Worm (Caenorhabditis elegans) whole organism, L4 larva: ENCODE results near the gene F10C1.3.

ENCODE experiments used
- F44E2.7 ChIP-seq: fragments of 200-800 bp; sonication (Bioruptor generic); IDR thresholded peaks from 2 replicates; pipeline ENCODE4 v2.1.2; 2022; ENCODE audit warnings: missing genetic modification characterization, missing compliant biosample characterization
- T20F7.1 ChIP-seq: fragments of 200-800 bp; sonication (Bioruptor generic); optimal IDR thresholded peaks from 2 replicates; lab custom pipeline; 2018; ENCODE audit warnings: mild to moderate bottlenecking, missing genetic modification characterization, missing compliant biosample characterization
- T26A8.4 ChIP-seq: fragments of 200-800 bp; sonication (Bioruptor generic); IDR thresholded peaks from 2 replicates; pipeline ENCODE4 v1.3.6; 2022; ENCODE audit warnings: missing genetic modification characterization, missing compliant biosample characterization
- Y105C5A.15 ChIP-seq: fragments of 200-800 bp; sonication (Bioruptor generic); IDR thresholded peaks from 2 replicates; pipeline ENCODE4 v1.3.6; 2022; ENCODE audit warnings: missing genetic modification characterization, missing compliant biosample characterization
- ZK337.2 ChIP-seq: fragments of 200-800 bp; sonication (Bioruptor generic); IDR thresholded peaks from 2 replicates; pipeline ENCODE4 v1.3.6; 2022; ENCODE audit warnings: missing genetic modification reagents, missing genetic modification characterization, missing compliant biosample characterization
- arid-1 ChIP-seq: fragments of 200-800 bp; sonication (Bioruptor generic); conservative IDR thresholded peaks from 2 replicates; pipeline ENCODE4 v1.3.6; 2022; ENCODE audit warnings: missing genetic modification reagents, missing genetic modification characterization, missing compliant biosample characterization
- ceh-20 ChIP-seq: fragments of 200-800 bp; sonication (Bioruptor generic); IDR thresholded peaks from 2 replicates; pipeline ENCODE4 v1.3.6; 2022; ENCODE audit warnings: missing genetic modification reagents, missing genetic modification characterization, missing compliant biosample characterization
- ceh-62 ChIP-seq: sonication (generic microtip); optimal IDR thresholded peaks from 2 replicates; lab custom pipeline; 2017; ENCODE audit warnings: missing biosample characterization, missing genetic modification characterization
- ceh-82 ChIP-seq: sonication (generic microtip); optimal IDR thresholded peaks from 2 replicates; lab custom pipeline; 2017; ENCODE audit warnings: missing biosample characterization, missing genetic modification characterization
- cey-2 ChIP-seq: sonication (generic microtip); optimal IDR thresholded peaks from 3 replicates; lab custom pipeline; 2017; ENCODE audit warnings: missing genetic modification characterization, mild to moderate bottlenecking, missing compliant biosample characterization, antibody characterized with exemption, borderline replicate concordance; ENCODE audit not compliant: insufficient read depth
- daf-16 ChIP-seq, 3 experiments: sonication (generic microtip); optimal IDR thresholded peaks; 2 replicates each; lab custom pipeline; 2016 to 2017; ENCODE audit warnings: missing genetic modification characterization in 3 of 3, missing genetic modification reagents in 3 of 3, mild to moderate bottlenecking in 2 of 3, missing compliant biosample characterization in 2 of 3, missing biosample characterization in 1 of 3, moderate library complexity in 1 of 3
- fkh-10 ChIP-seq: fragments of 150-350 bp; optimal IDR thresholded peaks from 2 replicates; lab custom pipeline; 2014; ENCODE audit warnings: missing biosample characterization, missing genetic modification reagents, missing genetic modification characterization
- fos-1 ChIP-seq: fragments of 150-350 bp; optimal IDR thresholded peaks from 2 replicates; lab custom pipeline; 2014; ENCODE audit warnings: missing biosample characterization, missing genetic modification characterization
- hif-1 ChIP-seq, 2 experiments: sonication (generic microtip); optimal IDR thresholded peaks; 2 replicates each; lab custom pipeline; 2016 to 2017; ENCODE audit warnings: missing compliant biosample characterization in 2 of 2, missing genetic modification characterization in 2 of 2, missing genetic modification reagents in 2 of 2, missing genotype in 2 of 2, mild to moderate bottlenecking in 1 of 2
- hlh-30 ChIP-seq: sonication (generic microtip); optimal IDR thresholded peaks from 2 replicates; lab custom pipeline; 2017; ENCODE audit warnings: antibody characterized with exemption, mild to moderate bottlenecking, missing genetic modification characterization, missing compliant biosample characterization; ENCODE audit not compliant: insufficient read depth
- hmg-1.1 ChIP-seq: fragments of 200-800 bp; sonication (Bioruptor generic); IDR thresholded peaks from 2 replicates; pipeline ENCODE4 v1.3.6; 2022; ENCODE audit warnings: missing genetic modification reagents, missing genetic modification characterization, missing compliant biosample characterization
- jun-1 ChIP-seq: fragments of 150-350 bp; optimal IDR thresholded peaks from 2 replicates; lab custom pipeline; 2014; ENCODE audit warnings: missing biosample characterization, missing genetic modification reagents, missing genetic modification characterization
- lin-39 ChIP-seq: fragments of 150-350 bp; optimal IDR thresholded peaks from 2 replicates; lab custom pipeline; 2014; ENCODE audit warnings: missing biosample characterization, missing genetic modification reagents, missing genetic modification characterization
- lir-3 ChIP-seq: sonication (generic microtip); optimal IDR thresholded peaks from 2 replicates; lab custom pipeline; 2016; ENCODE audit warnings: mild to moderate bottlenecking, missing genetic modification characterization, missing compliant biosample characterization
- madf-5 ChIP-seq, 2 experiments: fragments of 200-800 bp; sonication (Bioruptor generic); IDR thresholded peaks; 2 replicates each; pipeline ENCODE4 v1.3.6; 2022; ENCODE audit warnings: missing compliant biosample characterization in 2 of 2, missing genetic modification characterization in 2 of 2
- madf-9 ChIP-seq: fragments of 200-800 bp; sonication (Bioruptor generic); conservative IDR thresholded peaks from 2 replicates; pipeline ENCODE4 v1.3.6; 2022; ENCODE audit warnings: missing genetic modification reagents, missing genetic modification characterization, missing compliant biosample characterization
- mdl-1 ChIP-seq, 2 experiments: fragments of 150-350 bp in 1 of 2; sonication (generic microtip) in 1 of 2; optimal IDR thresholded peaks; 2 replicates each; lab custom pipeline; 2014 to 2017; ENCODE audit warnings: missing biosample characterization in 2 of 2, missing genetic modification characterization in 2 of 2
- mdt-29 ChIP-seq: fragments of 200-800 bp; sonication (Bioruptor generic); IDR thresholded peaks from 2 replicates; pipeline ENCODE4 v1.3.6; 2022; ENCODE audit warnings: missing genetic modification reagents, missing genetic modification characterization, missing compliant biosample characterization
- mep-1 ChIP-seq: fragments of 150-350 bp; sonication (generic microtip); optimal IDR thresholded peaks from 3 replicates; lab custom pipeline; 2014; ENCODE audit warnings: missing biosample characterization, missing genetic modification characterization
- mes-2 ChIP-seq: sonication (generic microtip); optimal IDR thresholded peaks from 2 replicates; lab custom pipeline; 2016; ENCODE audit warnings: missing genotype, mild to moderate bottlenecking, missing genetic modification characterization, missing compliant biosample characterization; ENCODE audit not compliant: poor library complexity, severe bottlenecking
- mxl-2 ChIP-seq: fragments of 200-800 bp; sonication (Bioruptor generic); conservative IDR thresholded peaks from 2 replicates; pipeline ENCODE4 v1.3.6; 2022; ENCODE audit warnings: missing genetic modification reagents, missing genetic modification characterization, missing compliant biosample characterization
- nhr-11 ChIP-seq: fragments of 150-350 bp; optimal IDR thresholded peaks from 2 replicates; lab custom pipeline; 2014; ENCODE audit warnings: missing biosample characterization, missing genetic modification characterization
- nhr-28 ChIP-seq: fragments of 150-350 bp; optimal IDR thresholded peaks from 2 replicates; lab custom pipeline; 2014; ENCODE audit warnings: missing biosample characterization, missing genetic modification characterization
- nhr-41 ChIP-seq: fragments of 200-800 bp; sonication (Bioruptor generic); IDR thresholded peaks from 2 replicates; pipeline ENCODE4 v1.3.6; 2022; ENCODE audit warnings: missing genetic modification reagents, missing genetic modification characterization, missing compliant biosample characterization
- nhr-77 ChIP-seq: fragments of 150-350 bp; optimal IDR thresholded peaks from 2 replicates; lab custom pipeline; 2014; ENCODE audit warnings: missing biosample characterization, missing genetic modification characterization
- saeg-2 ChIP-seq: fragments of 200-800 bp; sonication (Bioruptor generic); IDR thresholded peaks from 2 replicates; pipeline ENCODE4 v1.3.6; 2022; ENCODE audit warnings: missing genetic modification reagents, missing genetic modification characterization, missing compliant biosample characterization
- set-16 ChIP-seq: fragments of 200-800 bp; sonication (Bioruptor generic); IDR thresholded peaks from 2 replicates; pipeline ENCODE4 v1.3.6; 2022; ENCODE audit warnings: missing genetic modification reagents, missing genetic modification characterization, missing compliant biosample characterization
- skn-1 ChIP-seq: fragments of 150-350 bp; optimal IDR thresholded peaks from 2 replicates; lab custom pipeline; 2014; ENCODE audit warnings: missing biosample characterization, missing genetic modification characterization
- spr-1 ChIP-seq: sonication (generic microtip); optimal IDR thresholded peaks from 2 replicates; lab custom pipeline; 2016; ENCODE audit warnings: mild to moderate bottlenecking, missing genetic modification characterization, missing compliant biosample characterization
- spr-3 ChIP-seq: fragments of 200-800 bp; sonication (Bioruptor generic); optimal IDR thresholded peaks from 2 replicates; lab custom pipeline; 2018; ENCODE audit warnings: mild to moderate bottlenecking, missing genetic modification characterization, missing compliant biosample characterization
- unc-62 ChIP-seq, 3 experiments: fragments of 150-350 bp in 1 of 3; sonication (generic microtip); optimal IDR thresholded peaks in 2 of 3; peaks in 1 of 3; 1 replicate in 1 of 3; 2 replicates in 2 of 3; lab custom pipeline; 2014 to 2017; ENCODE audit warnings: missing biosample characterization in 3 of 3, missing genetic modification characterization in 3 of 3, missing genetic modification reagents in 3 of 3, missing genotype in 1 of 3
- vab-7 ChIP-seq: fragments of 200-800 bp; sonication (Bioruptor generic); IDR thresholded peaks from 2 replicates; pipeline ENCODE4 v1.3.6; 2022; ENCODE audit warnings: missing genetic modification reagents, missing genetic modification characterization, missing compliant biosample characterization
- zag-1 ChIP-seq: fragments of 150-350 bp; optimal IDR thresholded peaks from 2 replicates; lab custom pipeline; 2014; ENCODE audit warnings: missing biosample characterization, missing genetic modification characterization
- zfp-3 ChIP-seq: fragments of 200-800 bp; sonication (Bioruptor generic); conservative IDR thresholded peaks from 2 replicates; pipeline ENCODE4 v1.3.6; 2022; ENCODE audit warnings: missing genetic modification reagents, missing genetic modification characterization, missing compliant biosample characterization
- zip-11 ChIP-seq: fragments of 200-800 bp; sonication (Bioruptor generic); IDR thresholded peaks from 2 replicates; pipeline ENCODE4 v1.3.6; 2022; ENCODE audit warnings: missing genetic modification characterization, missing compliant biosample characterization

Gene F10C1.3

DNA sequence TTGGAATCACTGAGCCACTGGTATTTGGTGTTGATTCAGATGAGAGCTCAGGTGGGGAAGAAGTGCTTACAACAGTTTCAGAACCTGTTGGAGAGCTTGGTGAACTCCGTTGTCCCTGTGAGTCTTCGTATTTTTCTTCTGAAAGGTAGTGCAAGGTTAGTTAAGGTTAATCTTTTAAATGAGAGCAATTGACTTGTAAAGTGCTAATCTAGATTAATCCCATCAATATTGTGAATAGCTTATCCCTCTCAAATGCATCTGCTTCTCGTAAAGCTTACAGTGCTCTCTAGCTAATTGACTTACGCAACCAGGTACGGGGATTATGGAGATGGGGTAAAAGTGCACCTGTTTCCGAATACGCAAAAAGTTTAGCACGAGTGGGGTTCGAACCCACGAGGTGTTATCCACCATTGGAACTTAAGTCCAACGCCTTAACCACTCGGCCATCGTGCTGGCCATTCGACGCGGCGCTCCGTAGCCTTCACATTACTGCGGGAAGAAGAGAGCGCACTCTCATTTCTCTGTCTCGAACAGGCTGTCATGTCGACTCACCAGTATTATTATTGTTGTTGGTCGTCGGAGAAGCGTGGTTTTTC is 15.1 kb upstream of the F10C1.3 start (continued):
- TF ChIP-seq madf-9 (GFP tag; lab: Robert Waterston, UW) (peak; percentile 73), T20F7.1 (GFP tag; lab: Kevin White, UChicago) (no peak), T26A8.4 (GFP tag; lab: Robert Waterston, UW) (peak; percentile 57; the same call in 1 of the 2 replicates), mep-1 (peak; percentile 62), lin-39 (tag; lab: Kevin White, UChicago) (no peak), mdl-1 (tag; optimal IDR thresholded peaks at IDR 0.05; lab: Kevin White, UChicago) (no peak), set-16 (GFP tag; lab: Robert Waterston, UW) (peak; percentile 33; the same call in 1 of the 2 replicates), mdt-29 (GFP tag; lab: Robert Waterston, UW) (no peak), vab-7 (GFP tag; lab: Robert Waterston, UW) (peak; percentile 73), saeg-2 (GFP tag; lab: Robert Waterston, UW) (0 out of 2 replicates have a peak, but pooled peaks have one; percentile 43), madf-5 (GFP tag; IDR thresholded peaks at IDR 0.05; lab: Robert Waterston, UW) (0 out of 4 replicates have a peak, but pooled peaks of 1 of the 2 experiments have one; percentile 15), ceh-82 (no peak), zag-1 (tag; lab: Kevin White, UChicago) (no peak), cey-2 (tag; lab: Kevin White, UChicago) (no peak), nhr-11 (tag; lab: Kevin White, UChicago) (no peak), mes-2 (tag; lab: Kevin White, UChicago) (peak; percentile 77), nhr-77 (no peak), hif-1 (tag; optimal IDR thresholded peaks at IDR 0.05; lab: Kevin White, UChicago) (peak in 1 of 2 experiments; percentile 31), zfp-3 (GFP tag; lab: Robert Waterston, UW) (0 out of 2 replicates have a peak, but pooled peaks have one; percentile 54), lir-3 (tag; lab: Kevin White, UChicago) (no peak), skn-1 (no peak), ZK337.2 (GFP tag; lab: Robert Waterston, UW) (0 out of 2 replicates have a peak, but pooled peaks have one; percentile 56), nhr-41 (GFP tag; lab: Robert Waterston, UW) (peak; percentile 54; the same call in 1 of the 2 replicates), hmg-1.1 (GFP tag; lab: Robert Waterston, UW) (peak; percentile 83), zip-11 (0 out of 2 replicates have a peak, but pooled peaks have one; percentile 32), ceh-20 (GFP tag; lab: Robert Waterston, UW) (peak; percentile 64; the same call in 1 of the 2 replicates), spr-3 (GFP tag; lab: Kevin White, UChicago) (peak; percentile 1), spr-1 (peak; percentile 23), Y105C5A.15 (peak; percentile 71; the same call in 1 of the 2 replicates)
- TF ChIP-seq, all 104 proteins: peak for 51

DNA sequence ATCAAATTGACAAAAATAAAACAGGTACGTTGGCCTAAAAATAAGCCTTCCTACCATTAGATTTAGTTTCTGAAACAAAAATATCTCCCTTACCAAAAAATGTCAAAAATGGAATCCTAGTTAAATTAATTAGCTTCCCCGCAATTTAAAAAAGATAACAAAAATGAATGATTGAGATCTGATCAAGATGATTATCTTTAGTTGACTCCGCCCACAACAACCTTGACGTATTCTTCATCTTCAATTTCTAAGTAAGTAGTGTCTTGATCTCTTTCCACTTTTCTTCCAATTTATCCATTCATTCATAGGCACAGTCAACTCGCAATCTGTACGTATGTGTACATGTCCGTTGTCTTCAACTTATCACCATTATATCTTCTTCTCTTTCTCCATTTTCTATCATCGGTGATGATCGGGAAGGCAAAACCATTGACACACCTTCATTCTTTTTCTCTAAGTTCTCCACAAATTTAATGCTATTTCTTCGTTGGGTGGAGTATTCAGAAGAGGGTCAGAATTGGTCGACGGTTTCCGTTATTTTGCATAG is 10.8 kb upstream of the F10C1.3 start:
- peak in 1 of 2 experiments; percentile 44 for TF ChIP-seq unc-62 (GFP tag; optimal IDR thresholded peaks at IDR 0.05 in 1 of 2; lab: Kevin White, UChicago)
- TF ChIP-seq unc-62 (tag; optimal IDR thresholded peaks at IDR 0.05; lab: Kevin White, UChicago), result no peak
- no peak for TF ChIP-seq mep-1
- TF ChIP-seq nhr-28, result peak; percentile 6

DNA sequence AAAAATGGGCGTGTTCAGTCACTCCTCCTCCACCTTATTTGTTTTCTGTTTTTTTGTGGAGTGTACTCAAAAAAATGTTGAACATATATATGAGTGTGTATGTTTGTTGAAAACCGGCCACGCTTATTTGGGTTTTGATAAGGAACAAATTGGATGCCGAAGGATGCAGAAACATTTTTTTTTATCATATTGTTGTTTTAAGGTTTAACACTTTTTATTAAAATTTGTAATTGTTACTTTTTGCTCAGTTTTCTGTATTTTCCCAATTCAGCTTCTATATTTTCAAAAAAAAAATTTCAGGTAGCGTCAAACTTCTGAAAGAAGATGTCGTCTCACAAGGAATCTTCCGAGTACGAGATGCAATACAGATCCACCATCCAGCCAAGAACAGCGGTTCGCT is 7.8 kb upstream of the F10C1.3 start, which contains the start of gene ifb-1:
TSS of gene ifb-1 (plus strand) at position 301 of the 400 bp plus-strand sequence.
- TF ChIP-seq mxl-2 (GFP tag; lab: Robert Waterston, UW), result no peak

DNA sequence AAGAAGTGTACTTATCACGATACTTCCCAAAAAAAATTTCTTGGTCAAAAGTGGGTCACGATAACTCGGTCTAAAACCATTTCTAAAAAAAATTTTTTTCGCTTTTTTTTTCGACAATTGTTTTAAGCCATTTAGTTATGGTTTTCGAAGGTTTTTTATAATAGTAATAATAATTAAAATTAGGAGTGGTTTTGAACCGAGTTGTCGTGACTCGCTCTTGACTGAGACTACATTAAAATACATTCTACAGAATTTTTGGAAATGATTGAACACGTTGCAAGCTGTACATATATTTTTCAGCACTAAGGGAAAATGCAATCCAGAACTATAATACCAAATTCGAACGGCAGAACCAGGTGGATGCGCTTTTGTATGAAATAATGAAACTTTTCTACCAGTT is 3.4 kb downstream of the F10C1.3 start, which contains the start of gene F10C1.8:
TSS of gene F10C1.8 (plus strand) at position 301 of the 400 bp plus-strand sequence.
- TF ChIP-seq fkh-10 (GFP tag; lab: Kevin White, UChicago), result no peak
- no peak for TF ChIP-seq nhr-28
- TF ChIP-seq arid-1, result no peak
- TF ChIP-seq ceh-62 (tag; lab: Kevin White, UChicago), result no peak
- no peak for TF ChIP-seq saeg-2 (GFP tag; lab: Robert Waterston, UW)
- TF ChIP-seq F44E2.7 (GFP tag; lab: Robert Waterston, UW), result no peak
- no peak for TF ChIP-seq cey-2 (tag; lab: Kevin White, UChicago)
- TF ChIP-seq hlh-30 (tag; lab: Kevin White, UChicago), result no peak
- TF ChIP-seq mes-2 (tag; lab: Kevin White, UChicago), result no peak
- TF ChIP-seq nhr-77, result no peak
- no peak for TF ChIP-seq fos-1 (tag; lab: Kevin White, UChicago)
- no peak for TF ChIP-seq daf-16 (GFP tag; optimal IDR thresholded peaks at IDR 0.05; lab: Kevin White, UChicago)
- no peak for TF ChIP-seq daf-16 (tag; optimal IDR thresholded peaks at IDR 0.05; lab: Kevin White, UChicago)
- TF ChIP-seq set-16 (GFP tag; lab: Robert Waterston, UW), result no peak
- TF ChIP-seq madf-9 (GFP tag; lab: Robert Waterston, UW), result no peak
- TF ChIP-seq Y105C5A.15, result no peak
- no peak for TF ChIP-seq jun-1 (tag; lab: Kevin White, UChicago)
- TF ChIP-seq, all 104 proteins: peak for 0
